Worm (Caenorhabditis elegans) whole organism, L4 larva: ENCODE results near the gene T28D9.16.
A peak's percentile ranks its signal among the peaks of the same experiment; 100 is the strongest.

Experiments used
- F49E8.2 ChIP-seq: sonication (generic microtip); optimal IDR thresholded peaks from 2 replicates; lab custom pipeline; 2016; ENCODE audit warnings: missing compliant biosample characterization, mild to moderate bottlenecking, missing genetic modification characterization, borderline replicate concordance
- T26A8.4 ChIP-seq: fragments of 200-800 bp; sonication (Bioruptor generic); IDR thresholded peaks from 2 replicates; pipeline ENCODE4 v1.3.6; 2022; ENCODE audit warnings: missing genetic modification characterization, missing compliant biosample characterization
- Y5F2A.4 ChIP-seq: fragments of 200-800 bp; sonication (Bioruptor generic); optimal IDR thresholded peaks from 2 replicates; lab custom pipeline; 2018; ENCODE audit warnings: mild to moderate bottlenecking, missing genetic modification characterization, missing compliant biosample characterization
- aha-1 ChIP-seq: fragments of 150-350 bp; peaks from one replicate; lab custom pipeline; 2014; ENCODE audit warnings: missing biosample characterization, missing genetic modification characterization
- daf-16 ChIP-seq, 3 experiments: sonication (generic microtip); optimal IDR thresholded peaks; 2 replicates each; lab custom pipeline; 2016 to 2017; ENCODE audit warnings: missing genetic modification characterization in 3 of 3, missing genetic modification reagents in 3 of 3, mild to moderate bottlenecking in 2 of 3, missing compliant biosample characterization in 2 of 3, missing biosample characterization in 1 of 3, moderate library complexity in 1 of 3
- dmd-6 ChIP-seq: fragments of 200-800 bp; sonication (Bioruptor generic); IDR thresholded peaks from 2 replicates; pipeline ENCODE4 v1.3.6; 2022; ENCODE audit warnings: missing genetic modification reagents, missing genetic modification characterization, missing compliant biosample characterization
- dmd-8 ChIP-seq: fragments of 200-800 bp; sonication (Bioruptor generic); IDR thresholded peaks from 2 replicates; pipeline ENCODE4 v1.3.6; 2022; ENCODE audit warnings: missing genetic modification characterization, missing compliant biosample characterization
- duxl-1 ChIP-seq: sonication (generic microtip); optimal IDR thresholded peaks from 2 replicates; lab custom pipeline; 2016; ENCODE audit warnings: mild to moderate bottlenecking, missing genetic modification characterization, moderate library complexity, missing compliant biosample characterization; ENCODE audit not compliant: poor library complexity
- dve-1 ChIP-seq: sonication (generic microtip); optimal IDR thresholded peaks from 2 replicates; lab custom pipeline; 2017; ENCODE audit warnings: antibody characterized with exemption, mild to moderate bottlenecking, missing genetic modification characterization, missing compliant biosample characterization; ENCODE audit not compliant: insufficient read depth
- fkh-10 ChIP-seq: fragments of 150-350 bp; optimal IDR thresholded peaks from 2 replicates; lab custom pipeline; 2014; ENCODE audit warnings: missing biosample characterization, missing genetic modification reagents, missing genetic modification characterization
- gei-8 ChIP-seq: fragments of 200-800 bp; sonication (Bioruptor generic); optimal IDR thresholded peaks from 2 replicates; lab custom pipeline; 2018; ENCODE audit warnings: mild to moderate bottlenecking, missing genetic modification characterization, missing compliant biosample characterization
- hlh-11 ChIP-seq: fragments of 200-800 bp; sonication (Bioruptor generic); optimal IDR thresholded peaks from 2 replicates; lab custom pipeline; 2018; ENCODE audit warnings: mild to moderate bottlenecking, missing genetic modification characterization, missing compliant biosample characterization
- lim-7 ChIP-seq: fragments of 200-800 bp; sonication (Bioruptor generic); IDR thresholded peaks from 2 replicates; pipeline ENCODE4 v1.3.6; 2022; ENCODE audit warnings: missing genetic modification characterization, missing compliant biosample characterization
- lir-3 ChIP-seq: sonication (generic microtip); optimal IDR thresholded peaks from 2 replicates; lab custom pipeline; 2016; ENCODE audit warnings: mild to moderate bottlenecking, missing genetic modification characterization, missing compliant biosample characterization
- madf-5 ChIP-seq, 2 experiments: fragments of 200-800 bp; sonication (Bioruptor generic); IDR thresholded peaks; 2 replicates each; pipeline ENCODE4 v1.3.6; 2022; ENCODE audit warnings: missing compliant biosample characterization in 2 of 2, missing genetic modification characterization in 2 of 2
- mdl-1 ChIP-seq, 2 experiments: fragments of 150-350 bp in 1 of 2; sonication (generic microtip) in 1 of 2; optimal IDR thresholded peaks; 2 replicates each; lab custom pipeline; 2014 to 2017; ENCODE audit warnings: missing biosample characterization in 2 of 2, missing genetic modification characterization in 2 of 2
- mdt-29 ChIP-seq: fragments of 200-800 bp; sonication (Bioruptor generic); IDR thresholded peaks from 2 replicates; pipeline ENCODE4 v1.3.6; 2022; ENCODE audit warnings: missing genetic modification reagents, missing genetic modification characterization, missing compliant biosample characterization
- mes-2 ChIP-seq: sonication (generic microtip); optimal IDR thresholded peaks from 2 replicates; lab custom pipeline; 2016; ENCODE audit warnings: missing genotype, mild to moderate bottlenecking, missing genetic modification characterization, missing compliant biosample characterization; ENCODE audit not compliant: poor library complexity, severe bottlenecking
- mxl-2 ChIP-seq: fragments of 200-800 bp; sonication (Bioruptor generic); conservative IDR thresholded peaks from 2 replicates; pipeline ENCODE4 v1.3.6; 2022; ENCODE audit warnings: missing genetic modification reagents, missing genetic modification characterization, missing compliant biosample characterization
- mxl-3 ChIP-seq: fragments of 200-800 bp; sonication (Bioruptor generic); optimal IDR thresholded peaks from 2 replicates; lab custom pipeline; 2018; ENCODE audit warnings: mild to moderate bottlenecking, missing genetic modification characterization, missing compliant biosample characterization
- nhr-10 ChIP-seq: fragments of 150-350 bp; optimal IDR thresholded peaks from 2 replicates; lab custom pipeline; 2014; ENCODE audit warnings: missing biosample characterization, missing genetic modification characterization
- nhr-28 ChIP-seq: fragments of 150-350 bp; optimal IDR thresholded peaks from 2 replicates; lab custom pipeline; 2014; ENCODE audit warnings: missing biosample characterization, missing genetic modification characterization
- nhr-77 ChIP-seq: fragments of 150-350 bp; optimal IDR thresholded peaks from 2 replicates; lab custom pipeline; 2014; ENCODE audit warnings: missing biosample characterization, missing genetic modification characterization
- pqm-1 ChIP-seq: sonication (generic microtip); optimal IDR thresholded peaks from 2 replicates; lab custom pipeline; 2017; ENCODE audit warnings: missing biosample characterization, missing genetic modification characterization
- saeg-2 ChIP-seq: fragments of 200-800 bp; sonication (Bioruptor generic); IDR thresholded peaks from 2 replicates; pipeline ENCODE4 v1.3.6; 2022; ENCODE audit warnings: missing genetic modification reagents, missing genetic modification characterization, missing compliant biosample characterization
- sdz-12 ChIP-seq: fragments of 200-800 bp; sonication (Bioruptor generic); optimal IDR thresholded peaks from 2 replicates; lab custom pipeline; 2018; ENCODE audit warnings: mild to moderate bottlenecking, missing genetic modification characterization, missing compliant biosample characterization
- tag-97 ChIP-seq: fragments of 200-800 bp; sonication (Bioruptor generic); IDR thresholded peaks from 2 replicates; pipeline ENCODE4 v1.3.6; 2022; ENCODE audit warnings: missing genetic modification characterization, missing compliant biosample characterization
- tra-1 ChIP-seq: fragments of 200-800 bp; sonication (Bioruptor generic); IDR thresholded peaks from 2 replicates; pipeline ENCODE4 v1.3.6; 2022; ENCODE audit warnings: missing genetic modification reagents, missing genetic modification characterization, missing compliant biosample characterization
- unc-62 ChIP-seq, 3 experiments: fragments of 150-350 bp in 1 of 3; sonication (generic microtip); optimal IDR thresholded peaks in 2 of 3; peaks in 1 of 3; 1 replicate in 1 of 3; 2 replicates in 2 of 3; lab custom pipeline; 2014 to 2017; ENCODE audit warnings: missing biosample characterization in 3 of 3, missing genetic modification characterization in 3 of 3, missing genetic modification reagents in 3 of 3, missing genotype in 1 of 3
- zag-1 ChIP-seq: fragments of 150-350 bp; optimal IDR thresholded peaks from 2 replicates; lab custom pipeline; 2014; ENCODE audit warnings: missing biosample characterization, missing genetic modification characterization
- zfp-2 ChIP-seq: sonication (generic microtip); optimal IDR thresholded peaks from 2 replicates; lab custom pipeline; 2016; ENCODE audit warnings: mild to moderate bottlenecking, missing genetic modification characterization, missing compliant biosample characterization
- zfp-3 ChIP-seq: fragments of 200-800 bp; sonication (Bioruptor generic); conservative IDR thresholded peaks from 2 replicates; pipeline ENCODE4 v1.3.6; 2022; ENCODE audit warnings: missing genetic modification reagents, missing genetic modification characterization, missing compliant biosample characterization
- ztf-7 ChIP-seq: fragments of 150-350 bp; optimal IDR thresholded peaks from 2 replicates; lab custom pipeline; 2014; ENCODE audit warnings: missing biosample characterization, missing genetic modification characterization

T28D9.16 gene

DNA sequence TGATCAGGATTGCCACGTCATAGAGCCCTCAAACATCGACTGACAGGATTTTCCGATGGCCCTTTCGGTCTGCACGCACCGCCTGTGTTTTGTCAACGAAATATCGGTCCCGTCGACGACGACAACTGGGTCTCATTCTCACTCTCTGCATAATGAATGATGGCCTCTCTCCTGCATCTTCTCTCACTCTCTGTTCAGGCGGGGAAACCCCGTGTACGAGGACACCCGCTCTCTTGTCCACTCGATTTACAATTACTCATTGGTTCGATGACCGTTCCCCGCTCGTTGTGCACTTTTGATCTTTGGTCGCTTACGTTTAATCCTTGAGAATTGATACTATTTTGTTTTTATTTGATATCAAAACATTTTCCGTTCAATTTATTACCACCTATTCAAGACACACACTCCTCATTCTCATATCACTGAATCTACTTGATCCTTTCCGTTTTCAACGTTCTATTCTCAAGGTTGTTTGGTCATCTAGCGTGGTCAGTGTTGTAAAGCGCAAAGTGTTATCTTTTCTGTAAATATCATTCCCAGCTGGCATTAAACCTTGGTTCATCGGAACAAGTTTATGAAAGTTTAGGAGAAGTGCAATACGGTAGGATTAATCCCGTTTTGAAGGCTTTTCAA, 47.3 kb downstream of the T28D9.16 start:
- TF ChIP-seq mdt-29, result no peak
- peak; percentile 97 for TF ChIP-seq aha-1
- peak in 1 of 2 experiments; percentile 88 for TF ChIP-seq unc-62 (GFP tag; optimal IDR thresholded peaks at IDR 0.05 in 1 of 2; lab: Kevin White, UChicago)
- no peak for TF ChIP-seq unc-62 (tag; optimal IDR thresholded peaks at IDR 0.05; lab: Kevin White, UChicago)
- TF ChIP-seq nhr-28 (tag; lab: Kevin White, UChicago), result peak; percentile 29
- peak; percentile 28 for TF ChIP-seq hlh-11 (tag; lab: Kevin White, UChicago)
- no peak for TF ChIP-seq lim-7 (GFP tag; lab: Robert Waterston, UW)
- TF ChIP-seq dmd-6 (GFP tag; lab: Robert Waterston, UW), result 0 out of 2 replicates have a peak, but pooled peaks have one; percentile 5
- peak in 1 of 2 experiments; percentile 11 for TF ChIP-seq mdl-1 (tag; optimal IDR thresholded peaks at IDR 0.05; lab: Kevin White, UChicago)
- no peak for TF ChIP-seq fkh-10 (GFP tag; lab: Kevin White, UChicago)
- TF ChIP-seq mxl-3 (GFP tag; lab: Kevin White, UChicago), result peak; percentile 3
- no peak for TF ChIP-seq ztf-7
- TF ChIP-seq dve-1 (tag; lab: Kevin White, UChicago), result peak; percentile 21
- TF ChIP-seq lir-3 (tag; lab: Kevin White, UChicago), result no peak
- no peak for TF ChIP-seq daf-16 (GFP tag; optimal IDR thresholded peaks at IDR 0.05; lab: Kevin White, UChicago)
- peak; percentile 32 for TF ChIP-seq daf-16 (tag; optimal IDR thresholded peaks at IDR 0.05; lab: Kevin White, UChicago)

ce11 chrII:6523940-6524339, 48.5 kb downstream of the T28D9.16 start:
- TF ChIP-seq duxl-1 (tag; lab: Kevin White, UChicago) (no peak), dmd-8 (no peak), pqm-1 (no peak), ztf-7 (no peak), nhr-77 (tag; lab: Kevin White, UChicago) (no peak), aha-1 (peak; percentile 91), sdz-12 (GFP tag; lab: Kevin White, UChicago) (no peak), F49E8.2 (no peak), mxl-3 (GFP tag; lab: Kevin White, UChicago) (no peak), zag-1 (tag; lab: Kevin White, UChicago) (no peak), nhr-10 (tag; lab: Kevin White, UChicago) (no peak), gei-8 (GFP tag; lab: Kevin White, UChicago) (no peak), saeg-2 (no peak), madf-5 (GFP tag; IDR thresholded peaks at IDR 0.05; lab: Robert Waterston, UW) (no peak), zfp-3 (0 out of 2 replicates have a peak, but pooled peaks have one; percentile 7), tra-1 (GFP tag; lab: Robert Waterston, UW) (no peak)

DNA sequence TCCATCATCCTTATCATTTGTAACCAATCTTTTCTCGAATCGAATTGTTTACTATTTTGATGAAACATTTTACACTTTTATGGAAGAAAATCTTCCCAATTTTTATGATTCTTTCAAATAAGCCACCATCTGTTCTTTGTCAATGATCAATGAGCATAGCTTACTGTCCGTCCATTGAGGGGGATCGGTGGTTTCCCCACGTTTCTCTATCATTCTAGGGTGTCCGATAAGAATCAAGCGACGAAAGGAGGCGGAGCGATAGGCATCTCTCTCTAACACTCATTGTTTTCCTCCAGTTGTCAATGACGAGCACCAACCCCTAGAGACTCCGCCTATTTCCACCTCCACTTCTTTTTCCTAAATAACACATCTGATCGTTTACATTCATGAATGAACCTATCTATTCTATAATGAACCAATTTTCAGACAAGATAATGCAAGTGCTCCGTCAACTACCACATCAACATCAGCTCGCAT, 49.1 kb downstream of the T28D9.16 start, which contains the start of gene C56E6.2:
Gene C56E6.2 (plus strand): TSS at position 427 of the 477 bp plus-strand sequence.
- TF ChIP-seq mxl-2, result no peak
- no peak for TF ChIP-seq Y5F2A.4
- no peak for TF ChIP-seq saeg-2
- TF ChIP-seq dve-1 (tag; lab: Kevin White, UChicago), result peak; percentile 21
- TF ChIP-seq daf-16 (GFP tag; optimal IDR thresholded peaks at IDR 0.05; lab: Kevin White, UChicago), result no peak
- TF ChIP-seq daf-16 (tag; optimal IDR thresholded peaks at IDR 0.05; lab: Kevin White, UChicago), result peak; percentile 72
- TF ChIP-seq tag-97 (GFP tag; lab: Robert Waterston, UW), result no peak
- no peak for TF ChIP-seq zfp-2 (tag; lab: Kevin White, UChicago)
- TF ChIP-seq T26A8.4 (GFP tag; lab: Robert Waterston, UW), result no peak
- peak; percentile 67 for TF ChIP-seq hlh-11 (tag; lab: Kevin White, UChicago)
- no peak for TF ChIP-seq mes-2
- TF ChIP-seq dmd-6 (GFP tag; lab: Robert Waterston, UW), result 0 out of 2 replicates have a peak, but pooled peaks have one; percentile 32
- no peak for TF ChIP-seq duxl-1 (tag; lab: Kevin White, UChicago)
